Fruit fly (Drosophila melanogaster) whole organism, embryonic: Measurements from ENCODE around the gene CG8149.
A peak's percentile ranks its signal among the peaks of the same experiment; 100 is the strongest.

Experiments used
- Bdp1 ChIP-seq: fragments of 200-800 bp; sonication (Bioruptor generic); optimal IDR thresholded peaks from 3 replicates; lab custom pipeline; 2016; ENCODE audit warnings: missing biosample characterization, missing genetic modification characterization
- CG10274 ChIP-seq: fragments of 200-800 bp; sonication (Bioruptor generic); optimal IDR thresholded peaks from 3 replicates; lab custom pipeline; 2017; ENCODE audit warnings: missing biosample characterization, mild to moderate bottlenecking, missing genetic modification characterization
- CG10959 ChIP-seq: fragments of 200-800 bp; sonication (Bioruptor generic); IDR thresholded peaks from 2 replicates; pipeline ENCODE4 v1.3.6; 2022; ENCODE audit warnings: missing biosample characterization, missing genetic modification characterization
- CG12071 ChIP-seq: fragments of 200-800 bp; sonication (Bioruptor generic); optimal IDR thresholded peaks from 3 replicates; lab custom pipeline; 2018; ENCODE audit warnings: missing biosample characterization, mild to moderate bottlenecking, missing genetic modification characterization
- CG12219 ChIP-seq: fragments of 200-800 bp; sonication (Bioruptor generic); optimal IDR thresholded peaks from 3 replicates; lab custom pipeline; 2018; ENCODE audit warnings: missing biosample characterization, mild to moderate bottlenecking, missing genetic modification characterization
- CG12659 ChIP-seq: fragments of 200-800 bp; sonication (Bioruptor generic); optimal IDR thresholded peaks from 3 replicates; lab custom pipeline; 2017; ENCODE audit warnings: mild to moderate bottlenecking, missing biosample characterization, missing genetic modification reagents, missing genetic modification characterization
- CG13775 ChIP-seq: fragments of 200-800 bp; sonication (Bioruptor generic); optimal IDR thresholded peaks from 3 replicates; lab custom pipeline; 2017; ENCODE audit warnings: missing biosample characterization, mild to moderate bottlenecking, missing genetic modification characterization
- CG13894 ChIP-seq: fragments of 200-800 bp; sonication (Bioruptor generic); optimal IDR thresholded peaks from 3 replicates; lab custom pipeline; 2018; ENCODE audit warnings: missing biosample characterization, mild to moderate bottlenecking, missing genetic modification characterization, moderate library complexity
- CG15073 ChIP-seq: fragments of 200-800 bp; sonication (Bioruptor generic); optimal IDR thresholded peaks from 2 replicates; lab custom pipeline; 2016; ENCODE audit warnings: missing biosample characterization, missing genetic modification characterization
- CG1602 ChIP-seq: fragments of 200-800 bp; sonication (Bioruptor generic); optimal IDR thresholded peaks from 3 replicates; lab custom pipeline; 2016; ENCODE audit warnings: missing biosample characterization, missing genetic modification characterization
- CG17802 ChIP-seq: fragments of 200-800 bp; sonication (Bioruptor generic); optimal IDR thresholded peaks from 2 replicates; lab custom pipeline; 2018; ENCODE audit warnings: missing biosample characterization, mild to moderate bottlenecking, missing genetic modification characterization, moderate library complexity
- CG3847 ChIP-seq: fragments of 200-800 bp; sonication (Bioruptor generic); IDR thresholded peaks from 2 replicates; pipeline ENCODE4 v1.3.6; 2022; ENCODE audit warnings: missing biosample characterization, missing genetic modification characterization
- CG4360 ChIP-seq: fragments of 200-800 bp; sonication (Bioruptor generic); IDR thresholded peaks from 2 replicates; pipeline ENCODE4 v1.3.6; 2022; ENCODE audit warnings: missing biosample characterization, missing genetic modification characterization
- CG4424 ChIP-seq: fragments of 200-800 bp; sonication (Bioruptor generic); optimal IDR thresholded peaks from 3 replicates; lab custom pipeline; 2016; ENCODE audit warnings: missing biosample characterization, missing genetic modification characterization
- CG5953 ChIP-seq: fragments of 200-800 bp; sonication (Bioruptor generic); IDR thresholded peaks from 2 replicates; pipeline ENCODE4 v1.3.6; 2022; ENCODE audit warnings: missing biosample characterization, missing genetic modification characterization
- CG7928 ChIP-seq: fragments of 200-800 bp; sonication (Bioruptor generic); optimal IDR thresholded peaks from 2 replicates; lab custom pipeline; 2017; ENCODE audit warnings: missing biosample characterization, mild to moderate bottlenecking, missing genetic modification characterization
- CG7963 ChIP-seq: fragments of 200-800 bp; sonication (Bioruptor generic); IDR thresholded peaks from 3 replicates; pipeline ENCODE4 v1.3.6; 2022; ENCODE audit warnings: missing biosample characterization, missing genetic modification characterization; ENCODE audit not compliant: partially characterized antibody
- CG8290 ChIP-seq, 3 experiments: fragments of 200-800 bp; sonication (Bioruptor generic); optimal IDR thresholded peaks; 2 replicates each; lab custom pipeline; 2016 to 2019; ENCODE audit warnings: missing biosample characterization in 3 of 3, missing genetic modification characterization in 3 of 3, mild to moderate bottlenecking in 2 of 3, moderate library complexity in 1 of 3
- CG8388 ChIP-seq: fragments of 200-800 bp; sonication (Bioruptor generic); optimal IDR thresholded peaks from 2 replicates; lab custom pipeline; 2019; ENCODE audit warnings: missing biosample characterization, mild to moderate bottlenecking, missing genetic modification characterization, moderate library complexity
- CG8478 ChIP-seq: fragments of >200 bp; optimal IDR thresholded peaks from 2 replicates; lab custom pipeline; 2018
- Dad ChIP-seq: fragments of 200-800 bp; sonication (Bioruptor generic); optimal IDR thresholded peaks from 3 replicates; lab custom pipeline; 2016; ENCODE audit warnings: missing biosample characterization, missing genetic modification characterization
- Doc3 ChIP-seq: fragments of 200-800 bp; sonication (Bioruptor generic); IDR thresholded peaks from 3 replicates; pipeline ENCODE4 v1.3.6; 2022; ENCODE audit warnings: missing biosample characterization, missing genetic modification characterization; ENCODE audit not compliant: partially characterized antibody
- Gsc ChIP-seq: fragments of 200-800 bp; sonication (Bioruptor generic); IDR thresholded peaks from 2 replicates; pipeline ENCODE4 v1.3.6; 2022; ENCODE audit warnings: missing biosample characterization, missing genetic modification characterization
- Lhr ChIP-seq: fragments of 200-800 bp; sonication (Bioruptor generic); optimal IDR thresholded peaks from 3 replicates; lab custom pipeline; 2017; ENCODE audit warnings: mild to moderate bottlenecking, missing biosample characterization, missing genetic modification reagents, missing genetic modification characterization
- Lim3 ChIP-seq: fragments of 200-800 bp; sonication (Bioruptor generic); IDR thresholded peaks from 2 replicates; pipeline ENCODE4 v1.3.6; 2022; ENCODE audit warnings: missing biosample characterization, missing genetic modification characterization
- Ptx1 ChIP-seq: fragments of 200-800 bp; sonication (Bioruptor generic); IDR thresholded peaks from 2 replicates; pipeline ENCODE4 v1.3.6; 2022; ENCODE audit warnings: missing biosample characterization, missing genetic modification characterization
- Sin3A ChIP-seq: fragments of >200 bp; optimal IDR thresholded peaks from 2 replicates; lab custom pipeline; 2018
- cas ChIP-seq: fragments of 200-800 bp; sonication (Bioruptor generic); IDR thresholded peaks from 2 replicates; pipeline ENCODE4 v1.3.6; 2022; ENCODE audit warnings: missing biosample characterization, missing genetic modification characterization
- caup ChIP-seq: fragments of 200-800 bp; sonication (Bioruptor generic); optimal IDR thresholded peaks from 3 replicates; lab custom pipeline; 2017; ENCODE audit warnings: missing biosample characterization, mild to moderate bottlenecking, missing genetic modification characterization, moderate library complexity; ENCODE audit not compliant: severe bottlenecking
- ci ChIP-seq: fragments of 200-800 bp; sonication (Bioruptor generic); IDR thresholded peaks from 3 replicates; pipeline ENCODE4 v1.3.6; 2022; ENCODE audit warnings: missing biosample characterization, missing genetic modification characterization
- disco-r ChIP-seq: fragments of 200-800 bp; sonication (Bioruptor generic); optimal IDR thresholded peaks from 2 replicates; lab custom pipeline; 2016; ENCODE audit warnings: missing biosample characterization, missing genetic modification characterization
- dm ChIP-seq: fragments of 200-800 bp; sonication (Bioruptor generic); optimal IDR thresholded peaks from 3 replicates; lab custom pipeline; 2016; ENCODE audit warnings: missing biosample characterization, missing genetic modification characterization
- dysf ChIP-seq: fragments of 200-800 bp; sonication (Bioruptor generic); IDR thresholded peaks from 3 replicates; pipeline ENCODE4 v1.3.6; 2022; ENCODE audit warnings: missing biosample characterization, missing genetic modification characterization
- eyg ChIP-seq: fragments of 200-800 bp; sonication (Bioruptor generic); optimal IDR thresholded peaks from 3 replicates; lab custom pipeline; 2016; ENCODE audit warnings: missing biosample characterization, missing genetic modification characterization
- fd64A ChIP-seq: fragments of 200-800 bp; sonication (Bioruptor generic); optimal IDR thresholded peaks from 3 replicates; lab custom pipeline; 2018; ENCODE audit warnings: missing biosample characterization, mild to moderate bottlenecking, missing genetic modification characterization
- grau ChIP-seq: fragments of 200-800 bp; optimal IDR thresholded peaks from 3 replicates; lab custom pipeline; 2019; ENCODE audit warnings: missing biosample characterization, mild to moderate bottlenecking, missing genetic modification characterization, moderate library complexity
- gro ChIP-seq: fragments of 200-800 bp; sonication (Bioruptor generic); optimal IDR thresholded peaks from 2 replicates; lab custom pipeline; 2016; ENCODE audit warnings: missing biosample characterization, missing genetic modification characterization
- her ChIP-seq: fragments of 200-800 bp; sonication (Bioruptor generic); optimal IDR thresholded peaks from 2 replicates; lab custom pipeline; 2016; ENCODE audit warnings: missing biosample characterization, missing genetic modification characterization
- kah ChIP-seq: fragments of 200-800 bp; sonication (Bioruptor generic); optimal IDR thresholded peaks from 2 replicates; lab custom pipeline; 2018; ENCODE audit warnings: missing biosample characterization, mild to moderate bottlenecking, missing genetic modification characterization
- kni ChIP-seq: fragments of 200-800 bp; sonication (Bioruptor generic); optimal IDR thresholded peaks from 3 replicates; lab custom pipeline; 2017; ENCODE audit warnings: mild to moderate bottlenecking, missing biosample characterization, missing genetic modification reagents, missing genetic modification characterization
- maf-S ChIP-seq: fragments of 200-800 bp; sonication (Bioruptor generic); optimal IDR thresholded peaks from 2 replicates; lab custom pipeline; 2016; ENCODE audit warnings: missing biosample characterization, missing genetic modification characterization
- mirr ChIP-seq: fragments of 200-800 bp; sonication (Bioruptor generic); optimal IDR thresholded peaks from 3 replicates; lab custom pipeline; 2018; ENCODE audit warnings: missing biosample characterization, mild to moderate bottlenecking, missing genetic modification characterization
- onecut ChIP-seq: fragments of 200-800 bp; sonication (Bioruptor generic); IDR thresholded peaks from 2 replicates; pipeline ENCODE4 v1.3.6; 2022; ENCODE audit warnings: missing biosample characterization, missing genetic modification characterization
- otp ChIP-seq: fragments of 200-800 bp; sonication (Bioruptor generic); IDR thresholded peaks from 3 replicates; pipeline ENCODE4, ENCODE4 v1.3.6; 2022; ENCODE audit warnings: missing biosample characterization, missing genetic modification characterization
- pho ChIP-seq: fragments of 200-800 bp; sonication (Bioruptor generic); optimal IDR thresholded peaks from 2 replicates; lab custom pipeline; 2016; ENCODE audit warnings: missing biosample characterization, missing genetic modification characterization
- ro ChIP-seq: fragments of 200-800 bp; sonication (Bioruptor generic); IDR thresholded peaks from 2 replicates; pipeline ENCODE4 v1.3.6; 2022; ENCODE audit warnings: missing biosample characterization, missing genetic modification characterization
- sim ChIP-seq: fragments of 200-800 bp; sonication (Bioruptor generic); IDR thresholded peaks from 2 replicates; pipeline ENCODE4 v1.3.6; 2022; ENCODE audit warnings: missing biosample characterization, missing genetic modification characterization
- so ChIP-seq: fragments of 200-800 bp; sonication (Bioruptor generic); IDR thresholded peaks from 3 replicates; pipeline ENCODE4 v1.3.6; 2022; ENCODE audit warnings: missing biosample characterization, missing genetic modification characterization
- sob ChIP-seq: fragments of 200-800 bp; sonication (Bioruptor generic); IDR thresholded peaks from 2 replicates; pipeline ENCODE4 v1.3.6; 2022; ENCODE audit warnings: missing biosample characterization, missing genetic modification characterization
- sqz ChIP-seq: fragments of 200-800 bp; sonication (Bioruptor generic); optimal IDR thresholded peaks from 3 replicates; lab custom pipeline; 2018; ENCODE audit warnings: missing biosample characterization, mild to moderate bottlenecking, missing genetic modification characterization
- toy ChIP-seq: fragments of 200-800 bp; sonication (Bioruptor generic); IDR thresholded peaks from 2 replicates; pipeline ENCODE4 v1.3.6; 2022; ENCODE audit warnings: missing biosample characterization, missing genetic modification characterization
- ttk ChIP-seq: fragments of 200-800 bp; sonication (Bioruptor generic); IDR thresholded peaks from 2 replicates; pipeline ENCODE4 v2.1.2; 2022; ENCODE audit warnings: missing biosample characterization, missing genetic modification characterization

The CG8149 gene

dm6 chr3R:9502416-9502763, 2.1 kb upstream of the CG8149 start, which contains the start of gene RhoL (continued):
- no peak for TF ChIP-seq fd64A (GFP tag; lab: Kevin White, UChicago)
- TF ChIP-seq ttk (GFP tag; lab: Robert Waterston, UW), result no peak
- peak; percentile 18 for TF ChIP-seq CG13894 (tag; lab: Kevin White, UChicago)
- TF ChIP-seq disco-r (GFP tag; lab: Kevin White, UChicago), result no peak
- TF ChIP-seq kni (GFP tag; lab: Kevin White, UChicago), result peak; percentile 29
- no peak for TF ChIP-seq CG7928 (GFP tag; lab: Kevin White, UChicago)
- TF ChIP-seq CG17802, result no peak
- TF ChIP-seq dm (GFP tag; lab: Kevin White, UChicago), result no peak
- TF ChIP-seq maf-S, result no peak
- TF ChIP-seq CG4424 (GFP tag; lab: Kevin White, UChicago), result no peak
- TF ChIP-seq otp (GFP tag; lab: Robert Waterston, UW), result no peak
- no peak for TF ChIP-seq Lim3 (GFP tag; lab: Robert Waterston, UW)
- peak; percentile 41 for TF ChIP-seq kah
- 0 out of 2 replicates have a peak, but pooled peaks have one; percentile 8 for TF ChIP-seq CG5953 (GFP tag; lab: Robert Waterston, UW)
- TF ChIP-seq caup (GFP tag; lab: Kevin White, UChicago), result no peak
- TF ChIP-seq CG3847 (GFP tag; lab: Robert Waterston, UW), result no peak
- TF ChIP-seq CG12659 (GFP tag; lab: Kevin White, UChicago), result peak; percentile 17
- no peak for TF ChIP-seq CG10274 (GFP tag; lab: Kevin White, UChicago)
- peak; percentile 73; the same call in 2 of the 3 replicates for TF ChIP-seq ci
- no peak for TF ChIP-seq sim
- no peak for TF ChIP-seq Sin3A (lab: Kevin White, UChicago)
- TF ChIP-seq Ptx1 (GFP tag; lab: Robert Waterston, UW), result no peak
- 0 out of 2 replicates have a peak, but pooled peaks have one; percentile 40 for TF ChIP-seq toy (GFP tag; lab: Robert Waterston, UW)
- no peak for TF ChIP-seq CG8478
- TF ChIP-seq CG8290 (GFP tag; optimal IDR thresholded peaks at IDR 0.05; lab: Kevin White, UChicago), result no peak
- TF ChIP-seq CG8290 (tag; optimal IDR thresholded peaks at IDR 0.05; lab: Kevin White, UChicago), result peak in 1 of 2 experiments; percentile 70
- no peak for TF ChIP-seq CG15073
- peak; percentile 61 for TF ChIP-seq gro
- 0 out of 3 replicates have a peak, but pooled peaks have one; percentile 36 for TF ChIP-seq Doc3 (GFP tag; lab: Robert Waterston, UW)
- no peak for TF ChIP-seq CG4360 (GFP tag; lab: Robert Waterston, UW)
- TF ChIP-seq dysf (GFP tag; lab: Robert Waterston, UW), result peak; percentile 14; the same call in 1 of the 3 replicates
- TF ChIP-seq Gsc (GFP tag; lab: Robert Waterston, UW), result no peak
- TF ChIP-seq Bdp1 (GFP tag; lab: Kevin White, UChicago), result no peak
- TF ChIP-seq her (GFP tag; lab: Kevin White, UChicago), result peak; percentile 50
- no peak for TF ChIP-seq CG7963
- TF ChIP-seq cas (GFP tag; lab: Robert Waterston, UW), result no peak
- TF ChIP-seq eyg, result no peak
- no peak for TF ChIP-seq Lhr (GFP tag; lab: Kevin White, UChicago)
- TF ChIP-seq Dad (GFP tag; lab: Kevin White, UChicago), result peak; percentile 39
- 0 out of 3 replicates have a peak, but pooled peaks have one; percentile 22 for TF ChIP-seq so (GFP tag; lab: Robert Waterston, UW)
- TF ChIP-seq CG13775 (GFP tag; lab: Kevin White, UChicago), result no peak
- TF ChIP-seq sqz (GFP tag; lab: Kevin White, UChicago), result no peak
- TF ChIP-seq sob (GFP tag; lab: Robert Waterston, UW), result no peak
- no peak for TF ChIP-seq CG1602 (GFP tag; lab: Kevin White, UChicago)
- TF ChIP-seq mirr (GFP tag; lab: Kevin White, UChicago), result peak; percentile 83
- no peak for TF ChIP-seq CG10959 (GFP tag; lab: Robert Waterston, UW)
- no peak for TF ChIP-seq CG8388 (GFP tag; lab: Kevin White, UChicago)
- peak; percentile 15 for TF ChIP-seq grau (tag; lab: Kevin White, UChicago)
- TF ChIP-seq CG12071 (GFP tag; lab: Kevin White, UChicago), result peak; percentile 60
- no peak for TF ChIP-seq ro
- TF ChIP-seq onecut, result peak; percentile 33; the same call in 1 of the 2 replicates
- no peak for TF ChIP-seq CG12219 (GFP tag; lab: Kevin White, UChicago)
- TF ChIP-seq pho (GFP tag; lab: Kevin White, UChicago), result no peak
